Fruit fly (Drosophila melanogaster) whole organism, adult: ENCODE measurements around the gene Gad1.

ENCODE experiments used
- CG11617 ChIP-seq: fragments of 200-800 bp; sonication (Bioruptor generic); optimal IDR thresholded peaks from 2 replicates; lab custom pipeline; 2017; ENCODE audit warnings: mild to moderate bottlenecking, missing biosample characterization, missing genetic modification reagents, missing genetic modification characterization
- CG14711 ChIP-seq: fragments of 200-800 bp; sonication (Bioruptor generic); optimal IDR thresholded peaks from 2 replicates; lab custom pipeline; 2018; ENCODE audit warnings: missing biosample characterization, mild to moderate bottlenecking, missing genetic modification characterization, moderate library complexity
- CG33017 ChIP-seq: fragments of 200-800 bp; sonication (Bioruptor generic); optimal IDR thresholded peaks from 2 replicates; lab custom pipeline; 2018; ENCODE audit warnings: missing biosample characterization, mild to moderate bottlenecking, missing genetic modification characterization, moderate library complexity
- CG7101 ChIP-seq: fragments of 200-800 bp; sonication (Bioruptor generic); optimal IDR thresholded peaks from 2 replicates; lab custom pipeline; 2018; ENCODE audit warnings: missing biosample characterization, mild to moderate bottlenecking, missing genetic modification characterization, moderate library complexity
- Clk ChIP-seq: fragments of 200-800 bp; sonication (Bioruptor generic); optimal IDR thresholded peaks from 2 replicates; lab custom pipeline; 2017; ENCODE audit warnings: missing biosample characterization, missing genetic modification characterization
- Mnt ChIP-seq: fragments of 200-800 bp; sonication (Bioruptor generic); optimal IDR thresholded peaks from 2 replicates; lab custom pipeline; 2016; ENCODE audit warnings: missing biosample characterization, mild to moderate bottlenecking, missing genetic modification characterization
- bab1 ChIP-seq: fragments of 200-800 bp; sonication (Bioruptor generic); optimal IDR thresholded peaks from 3 replicates; lab custom pipeline; 2019; ENCODE audit warnings: missing biosample characterization, mild to moderate bottlenecking, missing genetic modification characterization, moderate library complexity
- cic ChIP-seq: fragments of 200-800 bp; sonication (Bioruptor generic); optimal IDR thresholded peaks from 2 replicates; lab custom pipeline; 2017; ENCODE audit warnings: missing biosample characterization, mild to moderate bottlenecking, missing genetic modification characterization, moderate library complexity
- cnc ChIP-seq, 2 experiments: fragments of >200 bp; optimal IDR thresholded peaks; 2 replicates each; lab custom pipeline; 2017
- kay ChIP-seq: fragments of 200-800 bp; sonication (Bioruptor generic); peaks from one replicate; lab custom pipeline; 2016; ENCODE audit warnings: missing biosample characterization, missing genetic modification characterization, borderline replicate concordance
- tj ChIP-seq: fragments of 200-800 bp; sonication (Bioruptor generic); optimal IDR thresholded peaks from 3 replicates; lab custom pipeline; 2017; ENCODE audit warnings: missing biosample characterization, mild to moderate bottlenecking, missing genetic modification characterization, moderate library complexity
- toe ChIP-seq: fragments of 200-800 bp; sonication (Bioruptor generic); optimal IDR thresholded peaks from 2 replicates; lab custom pipeline; 2016; ENCODE audit warnings: missing biosample characterization, missing genetic modification characterization

Gad1 gene

dm6 chr3L:4024464-4024863 lies 64.1 kb downstream of the Gad1 start:
- TF ChIP-seq Mnt (GFP tag; lab: Kevin White, UChicago) (no peak), CG33017 (no peak), toe (GFP tag; lab: Kevin White, UChicago) (no peak), tj (GFP tag; lab: Kevin White, UChicago) (no peak), CG7101 (no peak), kay (no peak), bab1 (GFP tag; lab: Kevin White, UChicago) (no peak), CG14711 (no peak), Clk (no peak), CG11617 (GFP tag; lab: Kevin White, UChicago) (no peak), cic (GFP tag; lab: Kevin White, UChicago) (no peak), cnc (optimal IDR thresholded peaks at IDR 0.05; lab: Kevin White, UChicago) (no peak)
